Worm (Caenorhabditis elegans): Measurements from ENCODE around the gene Y116A8C.33.

Y116A8C.33 gene

ce11 chrIV:17087384-17088099 is 24.4 kb upstream of the Y116A8C.33 start, which contains the start of the genes snx-13 and snr-1 (continued):
- TF ChIP-seq atf-7 (tag; optimal IDR thresholded peaks at IDR 0.05) (no peak), Y79H2A.3 (GFP tag; conservative IDR thresholded peaks at IDR 0.05) (peak; percentile 82; the same call in 1 of the 2 replicates), nhr-179 (tag; optimal IDR thresholded peaks at IDR 0.05) (no peak), B0336.3 (GFP tag; IDR thresholded peaks at IDR 0.05) (0 out of 2 replicates have a peak, but pooled peaks have one; percentile 25), ekl-4 (GFP tag; IDR thresholded peaks at IDR 0.05) (peak; percentile 68; the same call in 1 of the 2 replicates), ceh-100 (GFP tag; IDR thresholded peaks at IDR 0.05) (peak; percentile 99), snpc-1.3 (tag; optimal IDR thresholded peaks at IDR 0.05; ENCODE audit: insufficient read depth) (peak; percentile 22), athp-1 (tag; optimal IDR thresholded peaks at IDR 0.05) (peak; percentile 82), sea-2 (GFP tag; IDR thresholded peaks at IDR 0.05) (no peak), nhr-80 (tag; optimal IDR thresholded peaks at IDR 0.05) (peak; percentile 13), nfya-1 (tag; optimal IDR thresholded peaks at IDR 0.05; ENCODE audit: borderline replicate concordance, insufficient read depth) (no peak), zim-3 (tag; optimal IDR thresholded peaks at IDR 0.05) (no peak), tbx-9 (tag; optimal IDR thresholded peaks at IDR 0.05; ENCODE audit: borderline replicate concordance) (no peak), nfya-2 (GFP tag; IDR thresholded peaks at IDR 0.05) (no peak), attf-6 (GFP tag; IDR thresholded peaks at IDR 0.05) (peak; percentile 88), madf-10 (tag; optimal IDR thresholded peaks at IDR 0.05) (peak; percentile 76), akir-1 (GFP tag; optimal IDR thresholded peaks at IDR 0.05) (peak; percentile 31), aptf-3 (GFP tag; IDR thresholded peaks at IDR 0.05) (no peak), somi-1 (GFP tag; optimal IDR thresholded peaks at IDR 0.05) (peak; percentile 24)

- TF ChIP-seq hrde-1 (tag; optimal IDR thresholded peaks at IDR 0.05; ENCODE audit: borderline replicate concordance), result peak; percentile 67
- TF ChIP-seq B0261.1 (tag; optimal IDR thresholded peaks at IDR 0.05), result no peak
- TF ChIP-seq cebp-1 (GFP tag; IDR thresholded peaks at IDR 0.05), result no peak
- TF ChIP-seq cebp-1 (tag; optimal IDR thresholded peaks at IDR 0.05), result peak; percentile 12
- peak; percentile 5 for TF ChIP-seq F10E7.11 (tag; optimal IDR thresholded peaks at IDR 0.05)
- peak; percentile 44 for TF ChIP-seq tbp1 (GFP tag; optimal IDR thresholded peaks at IDR 0.05)
- TF ChIP-seq F57A8.1 (GFP tag; optimal IDR thresholded peaks at IDR 0.05), result no peak
- peak; percentile 43 for TF ChIP-seq tlf-1 (GFP tag; optimal IDR thresholded peaks at IDR 0.05)
- peak; percentile 92 for TF ChIP-seq attf-6 (GFP tag; IDR thresholded peaks at IDR 0.05)
- TF ChIP-seq F49E8.2 (tag; optimal IDR thresholded peaks at IDR 0.05; ENCODE audit: insufficient read depth), result peak; percentile 65
- peak; percentile 45 for TF ChIP-seq snpc-4 (GFP tag; optimal IDR thresholded peaks at IDR 0.05)
- peak in 1 of 4 experiments; percentile 88 for TF ChIP-seq snpc-4 (tag; optimal IDR thresholded peaks at IDR 0.05)
- TF ChIP-seq egl-44 (GFP tag; IDR thresholded peaks at IDR 0.05), result no peak
- TF ChIP-seq egl-18 (GFP tag; IDR thresholded peaks at IDR 0.05), result no peak
- TF ChIP-seq Y95B8A.8 (GFP tag; IDR thresholded peaks at IDR 0.05), result 0 out of 2 replicates have a peak, but pooled peaks have one; percentile 15
- no peak for TF ChIP-seq nfya-2 (GFP tag; IDR thresholded peaks at IDR 0.05)
- peak; percentile 37 for TF ChIP-seq him-1 (tag; optimal IDR thresholded peaks at IDR 0.05)
- 0 out of 2 replicates have a peak, but pooled peaks have one; percentile 10 for TF ChIP-seq ztf-25 (GFP tag; IDR thresholded peaks at IDR 0.05)
- 0 out of 2 replicates have a peak, but pooled peaks have one; percentile 29 for TF ChIP-seq nfyb-1 (GFP tag; IDR thresholded peaks at IDR 0.05)
- peak; percentile 26 for TF ChIP-seq ztf-18 (tag; optimal IDR thresholded peaks at IDR 0.05)
- TF ChIP-seq lin-35 (GFP tag; optimal IDR thresholded peaks at IDR 0.05), result no peak
- TF ChIP-seq athp-1 (tag; optimal IDR thresholded peaks at IDR 0.05), result peak; percentile 63
- TF ChIP-seq lin-54 (GFP tag; optimal IDR thresholded peaks at IDR 0.05), result peak; percentile 7
- TF ChIP-seq attf-5 (GFP tag; optimal IDR thresholded peaks at IDR 0.05), result peak; percentile 18
- TF ChIP-seq aptf-3 (GFP tag; IDR thresholded peaks at IDR 0.05), result no peak
- TF ChIP-seq D2030.7 (GFP tag; IDR thresholded peaks at IDR 0.05), result 0 out of 2 replicates have a peak, but pooled peaks have one; percentile 39
- TF ChIP-seq mxl-1 (tag; optimal IDR thresholded peaks at IDR 0.05), result peak; percentile 17
- peak; percentile 68; the same call in 1 of the 2 replicates for TF ChIP-seq B0336.3 (GFP tag; IDR thresholded peaks at IDR 0.05)
- peak; percentile 8 for TF ChIP-seq nhr-27 (tag; optimal IDR thresholded peaks at IDR 0.05)
- no peak for TF ChIP-seq snpc-1.3 (tag; optimal IDR thresholded peaks at IDR 0.05; ENCODE audit: insufficient read depth)
- TF ChIP-seq ztf-28 (GFP tag; IDR thresholded peaks at IDR 0.05), result 0 out of 2 replicates have a peak, but pooled peaks have one; percentile 68
- peak; percentile 38; the same call in 1 of the 2 replicates for TF ChIP-seq rcor-1 (GFP tag; IDR thresholded peaks at IDR 0.05)
Measured at ce11 chrIV:17088849-17089248, 23.1 kb upstream of the Y116A8C.33 start, which contains the start of gene Y116A8C.43. TSS of gene Y116A8C.43 (plus strand) at chrIV:17088851.
